Fruit fly (Drosophila melanogaster): ENCODE data around the gene Spase25.

dm6 chrX:11528026-11528702 is 43.1 kb downstream of the Spase25 start:
- no peak for TF ChIP-seq insv (optimal IDR thresholded peaks at IDR 0.05)
- no peak for TF ChIP-seq Myc (optimal IDR thresholded peaks at IDR 0.05)
- no peak for TF ChIP-seq Sin3A (optimal IDR thresholded peaks at IDR 0.05)
- no peak for TF ChIP-seq h (optimal IDR thresholded peaks at IDR 0.05)
- TF ChIP-seq psq (optimal IDR thresholded peaks at IDR 0.05) = no peak

All from Kc167 (cell line).